Fruit fly (Drosophila melanogaster) whole organism, embryonic: ENCODE measurements around the gene CG42269.
A peak's percentile ranks its signal among the peaks of the same experiment; 100 is the strongest.

Experiments
- CG10462 ChIP-seq: fragments of 200-800 bp; sonication (Bioruptor generic); optimal IDR thresholded peaks from 2 replicates; lab custom pipeline; 2016; ENCODE audit warnings: missing biosample characterization, missing genetic modification characterization
- CG10959 ChIP-seq: fragments of 200-800 bp; sonication (Bioruptor generic); IDR thresholded peaks from 2 replicates; pipeline ENCODE4 v1.3.6; 2022; ENCODE audit warnings: missing biosample characterization, missing genetic modification characterization
- CG10979 ChIP-seq: fragments of 200-800 bp; sonication (Bioruptor generic); optimal IDR thresholded peaks from 2 replicates; lab custom pipeline; 2018; ENCODE audit warnings: missing biosample characterization, mild to moderate bottlenecking, missing genetic modification characterization, moderate library complexity
- CG11398 ChIP-seq: fragments of 200-800 bp; sonication (Bioruptor generic); optimal IDR thresholded peaks from 2 replicates; lab custom pipeline; 2016; ENCODE audit warnings: missing biosample characterization, missing genetic modification characterization
- CG2875 ChIP-seq: fragments of 200-800 bp; sonication (Bioruptor generic); optimal IDR thresholded peaks from 2 replicates; lab custom pipeline; 2017; ENCODE audit warnings: missing biosample characterization, mild to moderate bottlenecking, missing genetic modification characterization, missing genetic modification reagents
- CG32772 ChIP-seq: fragments of 200-800 bp; sonication (Bioruptor generic); IDR thresholded peaks from 2 replicates; pipeline ENCODE4 v1.3.6; 2022; ENCODE audit warnings: missing biosample characterization, missing genetic modification characterization
- CG8290 ChIP-seq, 3 experiments: fragments of 200-800 bp; sonication (Bioruptor generic); optimal IDR thresholded peaks; 2 replicates each; lab custom pipeline; 2016 to 2019; ENCODE audit warnings: missing biosample characterization in 3 of 3, missing genetic modification characterization in 3 of 3, mild to moderate bottlenecking in 2 of 3, moderate library complexity in 1 of 3
- CG9215 ChIP-seq: fragments of 200-800 bp; sonication (Bioruptor generic); IDR thresholded peaks from 2 replicates; pipeline ENCODE4 v1.3.6; 2022; ENCODE audit warnings: missing biosample characterization, missing genetic modification characterization
- E2f2 ChIP-seq: fragments of 200-800 bp; sonication (Bioruptor generic); IDR thresholded peaks from 2 replicates; pipeline ENCODE4 v1.3.6; 2022; ENCODE audit warnings: missing biosample characterization, missing genetic modification characterization
- Ets65A ChIP-seq: fragments of 200-800 bp; sonication (Bioruptor generic); peaks from one replicate; lab custom pipeline; 2016; ENCODE audit warnings: missing biosample characterization, missing genetic modification characterization
- Fer1 ChIP-seq: fragments of 200-800 bp; sonication (Bioruptor generic); optimal IDR thresholded peaks from 2 replicates; lab custom pipeline; 2017; ENCODE audit warnings: missing biosample characterization, mild to moderate bottlenecking, missing genetic modification characterization
- Nf-YB ChIP-seq: fragments of 200-800 bp; sonication (Bioruptor generic); optimal IDR thresholded peaks from 3 replicates; lab custom pipeline; 2019; ENCODE audit warnings: missing biosample characterization, mild to moderate bottlenecking, missing genetic modification characterization, moderate library complexity
- Nf-YC ChIP-seq: fragments of 200-800 bp; optimal IDR thresholded peaks from 3 replicates; lab custom pipeline; 2019; ENCODE audit warnings: missing biosample characterization, mild to moderate bottlenecking, missing genetic modification characterization, moderate library complexity
- Ravus ChIP-seq: fragments of 200-800 bp; sonication (Bioruptor generic); IDR thresholded peaks from 2 replicates; pipeline ENCODE4 v1.3.6; 2022; ENCODE audit warnings: missing biosample characterization, missing genetic modification characterization
- cato ChIP-seq: fragments of 200-800 bp; sonication (Bioruptor generic); optimal IDR thresholded peaks from 2 replicates; lab custom pipeline; 2016; ENCODE audit warnings: missing biosample characterization, missing genetic modification characterization, borderline replicate concordance
- cg ChIP-seq: fragments of 200-800 bp; sonication (Bioruptor generic); optimal IDR thresholded peaks from 3 replicates; lab custom pipeline; 2019; ENCODE audit warnings: missing biosample characterization, mild to moderate bottlenecking, missing genetic modification characterization, moderate library complexity
- crol ChIP-seq: fragments of 200-800 bp; sonication (Bioruptor generic); IDR thresholded peaks from 2 replicates; pipeline ENCODE4 v1.3.6; 2022; ENCODE audit warnings: missing biosample characterization, missing genetic modification characterization
- ewg ChIP-seq: fragments of 200-800 bp; sonication (Bioruptor generic); optimal IDR thresholded peaks from 3 replicates; lab custom pipeline; 2017; ENCODE audit warnings: mild to moderate bottlenecking, missing biosample characterization, missing genetic modification reagents, missing genetic modification characterization
- hbn ChIP-seq: fragments of 200-800 bp; sonication (Bioruptor generic); IDR thresholded peaks from 2 replicates; pipeline ENCODE4 v1.3.6; 2022; ENCODE audit warnings: missing biosample characterization, missing genetic modification characterization; ENCODE audit not compliant: partially characterized antibody
- onecut ChIP-seq: fragments of 200-800 bp; sonication (Bioruptor generic); IDR thresholded peaks from 2 replicates; pipeline ENCODE4 v1.3.6; 2022; ENCODE audit warnings: missing biosample characterization, missing genetic modification characterization
- sens ChIP-seq: fragments of 200-800 bp; sonication (Bioruptor generic); peaks from one replicate; lab custom pipeline; 2016; ENCODE audit warnings: missing biosample characterization, missing genetic modification characterization
- vvl ChIP-seq: fragments of 200-800 bp; sonication (Bioruptor generic); IDR thresholded peaks from 2 replicates; pipeline ENCODE4 v1.3.6; 2022; ENCODE audit warnings: missing biosample characterization, missing genetic modification characterization
- wor ChIP-seq: fragments of 200-800 bp; sonication (Bioruptor generic); IDR thresholded peaks from 2 replicates; pipeline ENCODE4 v1.3.6; 2022; ENCODE audit warnings: missing biosample characterization, missing genetic modification characterization

CG42269 gene

DNA sequence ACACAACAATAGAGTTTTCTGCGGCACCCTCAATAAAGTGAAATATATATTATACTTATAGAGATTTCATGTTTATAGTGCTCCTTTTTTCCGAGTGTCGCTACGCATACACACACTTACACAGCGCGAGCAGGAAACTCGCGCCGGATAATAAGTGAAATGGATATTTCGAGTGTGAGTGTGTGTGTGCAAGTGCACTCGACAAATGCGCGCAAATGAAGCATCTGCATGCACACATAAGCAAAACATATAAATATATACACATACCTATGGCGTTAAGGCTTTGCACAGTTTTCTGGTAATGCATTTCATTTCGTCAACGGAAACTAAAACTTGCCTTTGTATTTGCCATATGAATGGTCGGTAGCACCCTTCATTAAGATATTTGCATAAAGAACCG is 49.4 kb downstream of the CG42269 start:
- peak; percentile 5 for TF ChIP-seq cg (GFP tag; lab: Kevin White, UChicago)
- TF ChIP-seq sens (GFP tag; lab: Kevin White, UChicago): peak; percentile 24
- TF ChIP-seq CG10462 (GFP tag; lab: Kevin White, UChicago): no peak
- TF ChIP-seq Fer1 (GFP tag; lab: Kevin White, UChicago): no peak
- no peak for TF ChIP-seq hbn
- TF ChIP-seq Ets65A: peak; percentile 91
- no peak for TF ChIP-seq wor (GFP tag; lab: Robert Waterston, UW)
- TF ChIP-seq CG10959 (GFP tag; lab: Robert Waterston, UW): no peak

DNA sequence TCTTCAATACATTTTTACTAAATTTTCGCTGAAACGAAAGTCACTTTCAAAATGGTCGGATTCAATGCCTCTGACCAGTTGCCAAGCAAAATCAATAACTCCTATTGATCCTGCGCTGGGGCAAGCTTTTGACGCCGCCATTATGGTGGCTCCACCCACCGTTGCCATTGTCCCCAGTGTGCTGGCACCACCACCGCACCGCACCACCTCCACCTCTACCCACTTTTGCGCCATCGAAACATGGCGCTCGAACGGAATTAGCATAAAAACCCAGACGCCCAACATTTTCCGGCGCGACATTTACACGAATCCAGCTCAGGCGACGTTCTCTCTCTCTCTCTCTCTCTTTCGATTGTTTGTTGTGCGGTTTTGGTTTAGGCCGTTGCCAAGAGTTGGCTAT is 50.8 kb downstream of the CG42269 start:
- TF ChIP-seq CG8290 (GFP tag; optimal IDR thresholded peaks at IDR 0.05; lab: Kevin White, UChicago) (no peak), CG8290 (tag; optimal IDR thresholded peaks at IDR 0.05; lab: Kevin White, UChicago) (no peak), crol (GFP tag; lab: Robert Waterston, UW) (peak; percentile 64), cato (no peak), CG10979 (tag; lab: Kevin White, UChicago) (no peak), ewg (GFP tag; lab: Kevin White, UChicago) (peak; percentile 35), CG2875 (no peak), CG9215 (GFP tag; lab: Robert Waterston, UW) (no peak), CG11398 (no peak), Ravus (GFP tag; lab: Robert Waterston, UW) (no peak), onecut (GFP tag; lab: Robert Waterston, UW) (peak; percentile 83), vvl (GFP tag; lab: Robert Waterston, UW) (peak; percentile 56; the same call in 1 of the 2 replicates), Ets65A (peak; percentile 71), Nf-YB (GFP tag; lab: Kevin White, UChicago) (peak; percentile 69), CG32772 (GFP tag; lab: Robert Waterston, UW) (no peak), Nf-YC (tag; lab: Kevin White, UChicago) (peak; percentile 82), E2f2 (GFP tag; lab: Robert Waterston, UW) (no peak)
